Worm (Caenorhabditis elegans) whole organism, L4 larva: ENCODE results near the gene clec-187.
A peak's percentile ranks its signal among the peaks of the same experiment; 100 is the strongest.

Experiments used
- D1046.2 ChIP-seq: fragments of 200-800 bp; sonication (Bioruptor generic); IDR thresholded peaks from 2 replicates; pipeline ENCODE4 v1.3.6; 2022; ENCODE audit warnings: missing genetic modification characterization, missing compliant biosample characterization
- F26F4.8 ChIP-seq: fragments of 200-800 bp; sonication (Bioruptor generic); conservative IDR thresholded peaks from 2 replicates; pipeline ENCODE4 v1.3.6; 2022; ENCODE audit warnings: missing genetic modification characterization, missing compliant biosample characterization
- T20F7.1 ChIP-seq: fragments of 200-800 bp; sonication (Bioruptor generic); optimal IDR thresholded peaks from 2 replicates; lab custom pipeline; 2018; ENCODE audit warnings: mild to moderate bottlenecking, missing genetic modification characterization, missing compliant biosample characterization
- Y48G9A.11 ChIP-seq: fragments of 200-800 bp; sonication (Bioruptor generic); IDR thresholded peaks from 2 replicates; pipeline ENCODE4 v1.3.6; 2022; ENCODE audit warnings: missing genetic modification reagents, missing genetic modification characterization, missing compliant biosample characterization
- ZK337.2 ChIP-seq: fragments of 200-800 bp; sonication (Bioruptor generic); IDR thresholded peaks from 2 replicates; pipeline ENCODE4 v1.3.6; 2022; ENCODE audit warnings: missing genetic modification reagents, missing genetic modification characterization, missing compliant biosample characterization
- aha-1 ChIP-seq: fragments of 150-350 bp; peaks from one replicate; lab custom pipeline; 2014; ENCODE audit warnings: missing biosample characterization, missing genetic modification characterization
- aly-2 ChIP-seq: sonication (generic microtip); optimal IDR thresholded peaks from 2 replicates; lab custom pipeline; 2018; ENCODE audit warnings: missing biosample characterization, missing genetic modification characterization
- ceh-44 ChIP-seq: fragments of 200-800 bp; sonication (Bioruptor generic); IDR thresholded peaks from 2 replicates; pipeline ENCODE4 v1.3.6; 2022; ENCODE audit warnings: missing genetic modification reagents, missing genetic modification characterization, missing compliant biosample characterization
- ceh-62 ChIP-seq: sonication (generic microtip); optimal IDR thresholded peaks from 2 replicates; lab custom pipeline; 2017; ENCODE audit warnings: missing biosample characterization, missing genetic modification characterization
- cey-2 ChIP-seq: sonication (generic microtip); optimal IDR thresholded peaks from 3 replicates; lab custom pipeline; 2017; ENCODE audit warnings: missing genetic modification characterization, mild to moderate bottlenecking, missing compliant biosample characterization, antibody characterized with exemption, borderline replicate concordance; ENCODE audit not compliant: insufficient read depth
- ctbp-1 ChIP-seq: fragments of 200-800 bp; sonication (Bioruptor generic); IDR thresholded peaks from 2 replicates; pipeline ENCODE4 v1.3.6; 2022; ENCODE audit warnings: missing genetic modification reagents, missing genetic modification characterization, missing compliant biosample characterization
- daf-19 ChIP-seq: fragments of 200-800 bp; sonication (Bioruptor generic); conservative IDR thresholded peaks from 2 replicates; pipeline ENCODE4 v1.3.6; 2022; ENCODE audit warnings: missing genetic modification characterization, missing compliant biosample characterization
- dmd-6 ChIP-seq: fragments of 200-800 bp; sonication (Bioruptor generic); IDR thresholded peaks from 2 replicates; pipeline ENCODE4 v1.3.6; 2022; ENCODE audit warnings: missing genetic modification reagents, missing genetic modification characterization, missing compliant biosample characterization
- egl-43 ChIP-seq: fragments of 200-800 bp; sonication (Bioruptor generic); IDR thresholded peaks from 2 replicates; pipeline ENCODE4 v1.3.6; 2022; ENCODE audit warnings: missing genetic modification reagents, missing genetic modification characterization, missing compliant biosample characterization
- fkh-10 ChIP-seq: fragments of 150-350 bp; optimal IDR thresholded peaks from 2 replicates; lab custom pipeline; 2014; ENCODE audit warnings: missing biosample characterization, missing genetic modification reagents, missing genetic modification characterization
- hlh-11 ChIP-seq: fragments of 200-800 bp; sonication (Bioruptor generic); optimal IDR thresholded peaks from 2 replicates; lab custom pipeline; 2018; ENCODE audit warnings: mild to moderate bottlenecking, missing genetic modification characterization, missing compliant biosample characterization
- hlh-30 ChIP-seq: sonication (generic microtip); optimal IDR thresholded peaks from 2 replicates; lab custom pipeline; 2017; ENCODE audit warnings: antibody characterized with exemption, mild to moderate bottlenecking, missing genetic modification characterization, missing compliant biosample characterization; ENCODE audit not compliant: insufficient read depth
- lin-1 ChIP-seq: fragments of 200-800 bp; sonication (Bioruptor generic); IDR thresholded peaks from 2 replicates; pipeline ENCODE4 v1.3.6; 2022; ENCODE audit warnings: missing genetic modification reagents, missing genetic modification characterization, missing compliant biosample characterization
- lin-13 ChIP-seq: fragments of 150-350 bp; optimal IDR thresholded peaks from 2 replicates; lab custom pipeline; 2014; ENCODE audit warnings: missing biosample characterization, missing genetic modification reagents, missing genetic modification characterization
- lin-15B ChIP-seq: fragments of 150-350 bp; sonication (generic microtip); optimal IDR thresholded peaks from 3 replicates; lab custom pipeline; 2014; ENCODE audit warnings: missing biosample characterization, missing genetic modification characterization
- lin-29 ChIP-seq: fragments of 200-800 bp; sonication (Bioruptor generic); IDR thresholded peaks from 2 replicates; pipeline ENCODE4 v1.3.6; 2022; ENCODE audit warnings: missing genetic modification reagents, missing genetic modification characterization, missing compliant biosample characterization
- lin-38 ChIP-seq: fragments of 200-800 bp; sonication (Bioruptor generic); IDR thresholded peaks from 2 replicates; pipeline ENCODE4 v1.3.6; 2022; ENCODE audit warnings: missing genetic modification reagents, missing genetic modification characterization, missing compliant biosample characterization
- lsy-2 ChIP-seq, 2 experiments: fragments of 150-350 bp in 1 of 2; sonication (generic microtip) in 1 of 2; optimal IDR thresholded peaks; 2 replicates each; lab custom pipeline; 2014 to 2017; ENCODE audit warnings: missing biosample characterization in 2 of 2, missing genetic modification characterization in 2 of 2
- madf-5 ChIP-seq, 2 experiments: fragments of 200-800 bp; sonication (Bioruptor generic); IDR thresholded peaks; 2 replicates each; pipeline ENCODE4 v1.3.6; 2022; ENCODE audit warnings: missing compliant biosample characterization in 2 of 2, missing genetic modification characterization in 2 of 2
- madf-9 ChIP-seq: fragments of 200-800 bp; sonication (Bioruptor generic); conservative IDR thresholded peaks from 2 replicates; pipeline ENCODE4 v1.3.6; 2022; ENCODE audit warnings: missing genetic modification reagents, missing genetic modification characterization, missing compliant biosample characterization
- mep-1 ChIP-seq: fragments of 150-350 bp; sonication (generic microtip); optimal IDR thresholded peaks from 3 replicates; lab custom pipeline; 2014; ENCODE audit warnings: missing biosample characterization, missing genetic modification characterization
- mes-2 ChIP-seq: sonication (generic microtip); optimal IDR thresholded peaks from 2 replicates; lab custom pipeline; 2016; ENCODE audit warnings: missing genotype, mild to moderate bottlenecking, missing genetic modification characterization, missing compliant biosample characterization; ENCODE audit not compliant: poor library complexity, severe bottlenecking
- nhr-102 ChIP-seq: sonication (generic microtip); optimal IDR thresholded peaks from 2 replicates; lab custom pipeline; 2016; ENCODE audit warnings: mild to moderate bottlenecking, missing genetic modification characterization, moderate library complexity, missing compliant biosample characterization
- nhr-28 ChIP-seq: fragments of 150-350 bp; optimal IDR thresholded peaks from 2 replicates; lab custom pipeline; 2014; ENCODE audit warnings: missing biosample characterization, missing genetic modification characterization
- nhr-41 ChIP-seq: fragments of 200-800 bp; sonication (Bioruptor generic); IDR thresholded peaks from 2 replicates; pipeline ENCODE4 v1.3.6; 2022; ENCODE audit warnings: missing genetic modification reagents, missing genetic modification characterization, missing compliant biosample characterization
- nhr-42 ChIP-seq: fragments of 200-800 bp; sonication (Bioruptor generic); IDR thresholded peaks from 2 replicates; pipeline ENCODE4 v1.3.6; 2022; ENCODE audit warnings: missing genetic modification characterization, missing compliant biosample characterization
- nhr-48 ChIP-seq: sonication (generic microtip); optimal IDR thresholded peaks from 2 replicates; lab custom pipeline; 2016; ENCODE audit warnings: mild to moderate bottlenecking, missing genetic modification characterization, missing compliant biosample characterization
- nhr-76 ChIP-seq: fragments of 150-350 bp; optimal IDR thresholded peaks from 2 replicates; lab custom pipeline; 2014; ENCODE audit warnings: missing biosample characterization, missing genetic modification characterization
- nhr-77 ChIP-seq: fragments of 150-350 bp; optimal IDR thresholded peaks from 2 replicates; lab custom pipeline; 2014; ENCODE audit warnings: missing biosample characterization, missing genetic modification characterization
- php-3 ChIP-seq: fragments of 200-800 bp; sonication (Bioruptor generic); IDR thresholded peaks from 2 replicates; pipeline ENCODE4 v1.3.6; 2022; ENCODE audit warnings: missing genetic modification reagents, missing genetic modification characterization, missing compliant biosample characterization
- pqm-1 ChIP-seq: sonication (generic microtip); optimal IDR thresholded peaks from 2 replicates; lab custom pipeline; 2017; ENCODE audit warnings: missing biosample characterization, missing genetic modification characterization
- rbr-2 ChIP-seq: sonication (generic microtip); optimal IDR thresholded peaks from 2 replicates; lab custom pipeline; 2016; ENCODE audit warnings: missing genotype, missing genetic modification characterization, missing compliant biosample characterization
- skn-1 ChIP-seq: fragments of 150-350 bp; optimal IDR thresholded peaks from 2 replicates; lab custom pipeline; 2014; ENCODE audit warnings: missing biosample characterization, missing genetic modification characterization
- tra-1 ChIP-seq: fragments of 200-800 bp; sonication (Bioruptor generic); IDR thresholded peaks from 2 replicates; pipeline ENCODE4 v1.3.6; 2022; ENCODE audit warnings: missing genetic modification reagents, missing genetic modification characterization, missing compliant biosample characterization
- unc-62 ChIP-seq, 3 experiments: fragments of 150-350 bp in 1 of 3; sonication (generic microtip); optimal IDR thresholded peaks in 2 of 3; peaks in 1 of 3; 1 replicate in 1 of 3; 2 replicates in 2 of 3; lab custom pipeline; 2014 to 2017; ENCODE audit warnings: missing biosample characterization in 3 of 3, missing genetic modification characterization in 3 of 3, missing genetic modification reagents in 3 of 3, missing genotype in 1 of 3
- zag-1 ChIP-seq: fragments of 150-350 bp; optimal IDR thresholded peaks from 2 replicates; lab custom pipeline; 2014; ENCODE audit warnings: missing biosample characterization, missing genetic modification characterization
- zip-11 ChIP-seq: fragments of 200-800 bp; sonication (Bioruptor generic); IDR thresholded peaks from 2 replicates; pipeline ENCODE4 v1.3.6; 2022; ENCODE audit warnings: missing genetic modification characterization, missing compliant biosample characterization
- ztf-11 ChIP-seq: fragments of 150-350 bp; optimal IDR thresholded peaks from 2 replicates; lab custom pipeline; 2014; ENCODE audit warnings: missing biosample characterization, missing genetic modification characterization
- ztf-7 ChIP-seq: fragments of 150-350 bp; optimal IDR thresholded peaks from 2 replicates; lab custom pipeline; 2014; ENCODE audit warnings: missing biosample characterization, missing genetic modification characterization

Gene clec-187

ce11 chrIV:12870315-12870714 lies 980 bp downstream of the clec-187 start:
- TF ChIP-seq D1046.2 (GFP tag; lab: Robert Waterston, UW) = no peak
- TF ChIP-seq php-3 (GFP tag; lab: Robert Waterston, UW) = peak; percentile 70
- no peak for TF ChIP-seq rbr-2 (tag; lab: Kevin White, UChicago)
- TF ChIP-seq lin-38 (GFP tag; lab: Robert Waterston, UW) = no peak
- no peak for TF ChIP-seq ctbp-1 (GFP tag; lab: Robert Waterston, UW)
- peak; percentile 21; the same call in 1 of the 2 replicates for TF ChIP-seq dmd-6 (GFP tag; lab: Robert Waterston, UW)
- no peak for TF ChIP-seq fkh-10 (GFP tag; lab: Kevin White, UChicago)
- TF ChIP-seq nhr-28 (tag; lab: Kevin White, UChicago) = peak; percentile 8
- TF ChIP-seq tra-1 (GFP tag; lab: Robert Waterston, UW) = no peak

ce11 chrIV:12869812-12870211 lies 1.5 kb downstream of the clec-187 start:
- TF ChIP-seq ceh-62 (tag; lab: Kevin White, UChicago) = no peak
- TF ChIP-seq aha-1 (tag; lab: Kevin White, UChicago) = no peak
- no peak for TF ChIP-seq unc-62 (GFP tag; optimal IDR thresholded peaks at IDR 0.05 in 1 of 2; lab: Kevin White, UChicago)
- TF ChIP-seq unc-62 (tag; optimal IDR thresholded peaks at IDR 0.05; lab: Kevin White, UChicago) = no peak
- TF ChIP-seq mep-1 (tag; lab: Kevin White, UChicago) = no peak
- no peak for TF ChIP-seq ztf-7 (tag; lab: Kevin White, UChicago)
- no peak for TF ChIP-seq nhr-102 (tag; lab: Kevin White, UChicago)
- no peak for TF ChIP-seq nhr-77
- no peak for TF ChIP-seq madf-5 (GFP tag; IDR thresholded peaks at IDR 0.05; lab: Robert Waterston, UW)
- TF ChIP-seq mes-2 (tag; lab: Kevin White, UChicago) = no peak
- no peak for TF ChIP-seq lin-13
- TF ChIP-seq daf-19 (GFP tag; lab: Robert Waterston, UW) = no peak
- no peak for TF ChIP-seq lin-15B (tag; lab: Kevin White, UChicago)
- no peak for TF ChIP-seq cey-2
- TF ChIP-seq skn-1 (tag; lab: Kevin White, UChicago) = no peak
- TF ChIP-seq ceh-44 (GFP tag; lab: Robert Waterston, UW) = no peak
- no peak for TF ChIP-seq aly-2
- TF ChIP-seq, all 104 proteins: peak for 0

ce11 chrIV:12869383-12869782 lies 1.9 kb downstream of the clec-187 start:
- TF ChIP-seq rbr-2 (tag; lab: Kevin White, UChicago) (no peak), pqm-1 (tag; lab: Kevin White, UChicago) (peak; percentile 73), zag-1 (tag; lab: Kevin White, UChicago) (no peak), dmd-6 (GFP tag; lab: Robert Waterston, UW) (peak; percentile 71; the same call in 1 of the 2 replicates), nhr-48 (tag; lab: Kevin White, UChicago) (peak; percentile 4), hlh-11 (tag; lab: Kevin White, UChicago) (peak; percentile 44), nhr-28 (tag; lab: Kevin White, UChicago) (peak; percentile 11)

ce11 chrIV:12865884-12866283 lies 5.4 kb downstream of the clec-187 start, which contains the start of gene clec-186:
TSS of gene clec-186 (plus strand) at chrIV:12866109.
- TF ChIP-seq lin-1 = no peak
- no peak for TF ChIP-seq zip-11 (GFP tag; lab: Robert Waterston, UW)
- TF ChIP-seq fkh-10 (GFP tag; lab: Kevin White, UChicago) = no peak
- no peak for TF ChIP-seq Y48G9A.11
- no peak for TF ChIP-seq lin-29 (GFP tag; lab: Robert Waterston, UW)
- TF ChIP-seq zag-1 (tag; lab: Kevin White, UChicago) = no peak
- no peak for TF ChIP-seq F26F4.8 (GFP tag; lab: Robert Waterston, UW)
- TF ChIP-seq aly-2 = no peak
- peak; percentile 84 for TF ChIP-seq pqm-1 (tag; lab: Kevin White, UChicago)
- no peak for TF ChIP-seq daf-19 (GFP tag; lab: Robert Waterston, UW)
- TF ChIP-seq egl-43 (GFP tag; lab: Robert Waterston, UW) = no peak
- TF ChIP-seq nhr-76 (tag; lab: Kevin White, UChicago) = no peak
- TF ChIP-seq ceh-44 (GFP tag; lab: Robert Waterston, UW) = no peak
- TF ChIP-seq ZK337.2 (GFP tag; lab: Robert Waterston, UW) = no peak
- TF ChIP-seq php-3 (GFP tag; lab: Robert Waterston, UW) = peak; percentile 67; the same call in 1 of the 2 replicates
- no peak for TF ChIP-seq T20F7.1
- peak; percentile 80; the same call in 1 of the 2 replicates for TF ChIP-seq nhr-41 (GFP tag; lab: Robert Waterston, UW)
- peak; percentile 49 for TF ChIP-seq nhr-48 (tag; lab: Kevin White, UChicago)
- TF ChIP-seq hlh-30 (tag; lab: Kevin White, UChicago) = peak; percentile 15
- TF ChIP-seq madf-9 = no peak
- TF ChIP-seq dmd-6 (GFP tag; lab: Robert Waterston, UW) = peak; percentile 95
- TF ChIP-seq ztf-11 (tag; lab: Kevin White, UChicago) = no peak
- no peak for TF ChIP-seq rbr-2 (tag; lab: Kevin White, UChicago)
- TF ChIP-seq madf-5 (GFP tag; IDR thresholded peaks at IDR 0.05; lab: Robert Waterston, UW) = no peak
- TF ChIP-seq nhr-42 (GFP tag; lab: Robert Waterston, UW) = no peak
- TF ChIP-seq nhr-28 (tag; lab: Kevin White, UChicago) = peak; percentile 77
- TF ChIP-seq lsy-2 (tag; optimal IDR thresholded peaks at IDR 0.05; lab: Kevin White, UChicago) = no peak
